Worm (Caenorhabditis elegans) whole organism, late embryonic: ENCODE results near the gene sfa-1.
"Not testable (repeated sequence)": the region's sequence is repeated elsewhere in the genome, so short reads cannot be mapped to it uniquely, and the experiment has no call there.

ENCODE experiments used
- F13H6.1 ChIP-seq: sonication (generic microtip); optimal IDR thresholded peaks from 2 replicates; lab custom pipeline; 2016; ENCODE audit warnings: missing genetic modification characterization, missing compliant biosample characterization
- K02D7.2 ChIP-seq: sonication (generic microtip); optimal IDR thresholded peaks from 2 replicates; lab custom pipeline; 2017; ENCODE audit warnings: mild to moderate bottlenecking, missing genetic modification characterization, missing compliant biosample characterization
- Y22D7AL.16 ChIP-seq: sonication (generic microtip); optimal IDR thresholded peaks from 2 replicates; lab custom pipeline; 2016; ENCODE audit warnings: missing genetic modification characterization, missing compliant biosample characterization
- ama-1 ChIP-seq: fragments of 150-350 bp; optimal IDR thresholded peaks from 2 replicates; lab custom pipeline; 2014
- ceh-19 ChIP-seq: fragments of 200-800 bp; sonication (Bioruptor generic); optimal IDR thresholded peaks from 2 replicates; lab custom pipeline; 2018; ENCODE audit warnings: mild to moderate bottlenecking, missing genetic modification characterization, missing compliant biosample characterization
- ceh-22 ChIP-seq: sonication (generic microtip); optimal IDR thresholded peaks from 2 replicates; lab custom pipeline; 2017; ENCODE audit warnings: missing biosample characterization, missing genetic modification characterization
- ceh-24 ChIP-seq: sonication (generic microtip); optimal IDR thresholded peaks from 2 replicates; lab custom pipeline; 2016; ENCODE audit warnings: mild to moderate bottlenecking, missing genetic modification characterization, missing compliant biosample characterization
- ceh-30 ChIP-seq: fragments of 150-350 bp; optimal IDR thresholded peaks from 2 replicates; lab custom pipeline; 2014; ENCODE audit warnings: missing biosample characterization, missing genetic modification characterization
- ceh-31 ChIP-seq: sonication (generic microtip); optimal IDR thresholded peaks from 2 replicates; lab custom pipeline; 2016; ENCODE audit warnings: missing genetic modification characterization, missing compliant biosample characterization
- ceh-34 ChIP-seq: sonication (generic microtip); optimal IDR thresholded peaks from 2 replicates; lab custom pipeline; 2016; ENCODE audit warnings: mild to moderate bottlenecking, missing genetic modification characterization, missing compliant biosample characterization
- ceh-45 ChIP-seq: fragments of 200-800 bp; sonication (Bioruptor generic); IDR thresholded peaks from 2 replicates; pipeline ENCODE4 v1.3.6; 2022; ENCODE audit warnings: missing genetic modification reagents, missing genetic modification characterization, missing compliant biosample characterization
- ceh-48 ChIP-seq: sonication (generic microtip); optimal IDR thresholded peaks from 2 replicates; lab custom pipeline; 2016; ENCODE audit warnings: missing genetic modification characterization, inconsistent platforms, missing compliant biosample characterization
- ceh-6 ChIP-seq: fragments of 200-800 bp; sonication (Bioruptor generic); optimal IDR thresholded peaks from 2 replicates; lab custom pipeline; 2018; ENCODE audit warnings: mild to moderate bottlenecking, missing genetic modification characterization, missing compliant biosample characterization
- dve-1 ChIP-seq: sonication (generic microtip); optimal IDR thresholded peaks from 2 replicates; lab custom pipeline; 2017; ENCODE audit warnings: antibody characterized with exemption, mild to moderate bottlenecking, missing genetic modification characterization, missing compliant biosample characterization
- elt-2 ChIP-seq: sonication (generic microtip); optimal IDR thresholded peaks from 2 replicates; lab custom pipeline; 2016; ENCODE audit warnings: missing genetic modification reagents, missing genetic modification characterization, missing compliant biosample characterization
- fax-1 ChIP-seq: sonication (generic microtip); optimal IDR thresholded peaks from 2 replicates; lab custom pipeline; 2016; ENCODE audit warnings: missing genotype, missing genetic modification characterization, missing compliant biosample characterization
- gmeb-2 ChIP-seq: sonication (generic microtip); optimal IDR thresholded peaks from 2 replicates; lab custom pipeline; 2016; ENCODE audit warnings: missing genetic modification characterization, inconsistent platforms, missing compliant biosample characterization
- lim-6 ChIP-seq: sonication (generic microtip); optimal IDR thresholded peaks from 2 replicates; lab custom pipeline; 2016; ENCODE audit warnings: missing genetic modification characterization, missing compliant biosample characterization
- lin-11 ChIP-seq: fragments of 200-800 bp; sonication (Bioruptor generic); optimal IDR thresholded peaks from 2 replicates; lab custom pipeline; 2018; ENCODE audit warnings: mild to moderate bottlenecking, missing genetic modification characterization, missing compliant biosample characterization
- nhr-11 ChIP-seq: fragments of 150-350 bp; optimal IDR thresholded peaks from 2 replicates; lab custom pipeline; 2014; ENCODE audit warnings: missing biosample characterization, missing genetic modification characterization
- nhr-232 ChIP-seq: sonication (generic microtip); optimal IDR thresholded peaks from 2 replicates; lab custom pipeline; 2016; ENCODE audit warnings: missing genetic modification characterization, missing compliant biosample characterization
- pag-3 ChIP-seq: sonication (generic microtip); optimal IDR thresholded peaks from 2 replicates; lab custom pipeline; 2016; ENCODE audit warnings: missing compliant biosample characterization, missing genetic modification characterization, borderline replicate concordance
- pax-1 ChIP-seq: fragments of 150-350 bp; optimal IDR thresholded peaks from 2 replicates; lab custom pipeline; 2014; ENCODE audit warnings: missing biosample characterization, missing genetic modification characterization
- pha-2 ChIP-seq: sonication (generic microtip); optimal IDR thresholded peaks from 2 replicates; lab custom pipeline; 2017; ENCODE audit warnings: mild to moderate bottlenecking, missing genetic modification characterization, missing compliant biosample characterization
- pha-4 ChIP-seq: fragments of 150-350 bp; optimal IDR thresholded peaks from 2 replicates; lab custom pipeline; 2018; ENCODE audit warnings: missing biosample characterization, missing genetic modification reagents, missing genetic modification characterization
- pros-1 ChIP-seq: fragments of 150-350 bp; optimal IDR thresholded peaks from 2 replicates; lab custom pipeline; 2014; ENCODE audit warnings: missing biosample characterization, missing genetic modification reagents, missing genetic modification characterization
- ref-2 ChIP-seq: sonication (generic microtip); optimal IDR thresholded peaks from 2 replicates; lab custom pipeline; 2016; ENCODE audit warnings: missing genetic modification characterization, missing compliant biosample characterization
- sox-4 ChIP-seq: sonication (generic microtip); optimal IDR thresholded peaks from 2 replicates; lab custom pipeline; 2017; ENCODE audit warnings: mild to moderate bottlenecking, missing genetic modification characterization, inconsistent platforms, missing compliant biosample characterization
- syd-9 ChIP-seq: sonication (generic microtip); optimal IDR thresholded peaks from 2 replicates; lab custom pipeline; 2016; ENCODE audit warnings: mild to moderate bottlenecking, missing genetic modification characterization, moderate library complexity, missing compliant biosample characterization
- tbx-2 ChIP-seq: sonication (generic microtip); optimal IDR thresholded peaks from 2 replicates; lab custom pipeline; 2016; ENCODE audit warnings: missing genetic modification characterization, missing compliant biosample characterization
- tbx-7 ChIP-seq: sonication (generic microtip); optimal IDR thresholded peaks from 2 replicates; lab custom pipeline; 2016; ENCODE audit warnings: missing genotype, missing genetic modification characterization, missing compliant biosample characterization
- unc-3 ChIP-seq, 2 experiments: fragments of 200-800 bp in 1 of 2; sonication (Bioruptor generic) in 1 of 2; sonication (generic microtip) in 1 of 2; conservative IDR thresholded peaks in 1 of 2; optimal IDR thresholded peaks in 1 of 2; 2 replicates each; pipeline versions ENCODE4 v1.3.6 to Lab custom; 2016 to 2022; ENCODE audit warnings: missing compliant biosample characterization in 2 of 2, missing genetic modification characterization in 2 of 2, missing genetic modification reagents in 1 of 2
- unc-86 ChIP-seq: sonication (generic microtip); optimal IDR thresholded peaks from 2 replicates; lab custom pipeline; 2016; ENCODE audit warnings: missing genetic modification characterization, missing compliant biosample characterization

Gene sfa-1

DNA sequence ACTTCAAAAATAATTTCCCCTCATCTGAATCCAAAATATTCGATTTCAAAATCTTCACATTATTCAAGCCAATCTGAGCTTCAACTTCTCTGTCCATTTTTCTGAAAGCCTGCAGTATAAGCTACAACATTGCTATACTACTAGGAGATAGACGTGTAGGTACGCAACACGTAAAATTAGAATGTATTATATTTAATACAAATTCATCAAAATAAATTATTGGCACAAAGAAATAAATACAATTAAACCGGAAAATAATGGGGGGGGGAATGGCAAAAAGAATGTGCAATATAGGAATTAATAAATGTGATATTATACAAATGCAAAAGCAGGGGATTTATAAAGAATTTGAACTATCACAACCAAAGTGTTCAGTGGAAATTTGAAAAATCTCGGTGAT is 32.1 kb downstream of the sfa-1 start, which contains the start of gene Y116A8C.25:
Gene Y116A8C.25, minus strand, starts transcription at position 101 of the 400 bp plus-strand sequence.
- no peak for TF ChIP-seq pha-2 (tag; lab: Kevin White, UChicago)
- TF ChIP-seq fax-1: no peak
- TF ChIP-seq pax-1 (tag; lab: Kevin White, UChicago): no peak
- TF ChIP-seq K02D7.2 (tag; lab: Kevin White, UChicago): no peak
- no peak for TF ChIP-seq ceh-24 (tag; lab: Kevin White, UChicago)
- TF ChIP-seq pha-4 (tag; lab: Kevin White, UChicago): no peak
- no peak for TF ChIP-seq ref-2 (tag; lab: Kevin White, UChicago)
- no peak for TF ChIP-seq ceh-30 (tag; lab: Kevin White, UChicago)
- no peak for TF ChIP-seq pros-1 (tag; lab: Kevin White, UChicago)
- no peak for TF ChIP-seq elt-2
- TF ChIP-seq Y22D7AL.16 (tag; lab: Kevin White, UChicago): no peak
- no peak for TF ChIP-seq pag-3 (tag; lab: Kevin White, UChicago)
- no peak for TF ChIP-seq unc-86
- TF ChIP-seq sox-4: no peak
- no peak for TF ChIP-seq ama-1 (lab: Kevin White, UChicago)
- no peak for TF ChIP-seq ceh-19
- no peak for TF ChIP-seq syd-9
- no peak for TF ChIP-seq ceh-45 (GFP tag; lab: Robert Waterston, UW)
- TF ChIP-seq lim-6: no peak

DNA sequence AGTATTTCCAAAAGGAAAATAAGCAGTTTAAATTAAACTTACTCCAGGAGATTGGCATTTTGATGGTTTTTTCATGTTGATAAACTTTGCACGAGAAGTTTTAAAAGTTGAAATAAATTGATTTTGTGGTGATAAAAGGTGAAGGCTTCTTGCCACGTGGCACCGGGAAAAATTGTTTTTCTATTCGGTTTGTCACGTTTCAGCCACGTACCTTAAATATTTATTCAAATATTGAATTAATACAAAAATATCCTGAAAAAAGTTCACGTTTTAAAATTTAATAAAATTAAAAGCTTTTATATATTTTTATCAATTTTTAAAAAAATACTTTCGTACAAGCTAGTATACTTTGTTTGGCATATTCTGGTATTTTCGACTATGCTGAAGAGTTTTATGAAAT is 40.0 kb downstream of the sfa-1 start, which contains the start of gene Y116A8C.24:
Gene Y116A8C.24, minus strand, starts transcription at position 101 of the 400 bp plus-strand sequence.
- not testable (repeated sequence) for TF ChIP-seq lin-11, ceh-48, F13H6.1 (tag; lab: Kevin White, UChicago)

- not testable (repeated sequence) for TF ChIP-seq Y22D7AL.16, ceh-24, ceh-34 (tag; lab: Kevin White, UChicago)
These were observed 45.8 kb downstream of the sfa-1 start, which contains the start of gene Y116A8C.465 for ce11 chrIV:17064937-17065336. Gene Y116A8C.465 (plus strand): TSS chrIV:17065237.

- not testable (repeated sequence) for TF ChIP-seq lim-6; gmeb-2 (tag; lab: Kevin White, UChicago); ceh-31 (tag; lab: Kevin White, UChicago)
These were observed 47.1 kb downstream of the sfa-1 start, which contains the start of gene Y116A8C.467 for ce11 chrIV:17063700-17064099. Gene Y116A8C.467 (minus strand): TSS chrIV:17063800.

DNA sequence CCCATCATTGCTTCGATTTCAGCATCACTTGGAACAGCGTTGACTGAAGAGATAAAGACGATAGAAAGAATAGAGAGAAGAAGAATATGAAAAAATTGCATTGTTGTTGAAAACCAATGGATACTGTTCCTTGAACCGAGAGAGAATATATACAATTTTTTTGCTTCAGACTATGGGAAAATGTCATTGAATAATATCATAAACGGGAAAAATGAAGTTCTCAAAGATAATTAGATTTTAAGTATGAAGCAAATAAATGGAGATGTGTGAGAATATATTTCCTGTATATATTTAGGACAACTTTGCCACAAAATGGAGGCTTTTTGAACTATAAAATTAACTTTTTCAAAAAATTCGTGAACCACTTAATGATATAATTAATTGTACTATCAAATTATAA is 52.7 kb downstream of the sfa-1 start, which contains the start of gene Y116A8C.44:
Gene Y116A8C.44, minus strand, starts transcription at position 101 of the 400 bp plus-strand sequence.
- no peak for TF ChIP-seq lin-11 (tag; lab: Kevin White, UChicago)
- no peak for TF ChIP-seq pros-1 (tag; lab: Kevin White, UChicago)
- TF ChIP-seq unc-86: no peak
- TF ChIP-seq ceh-22 (tag; lab: Kevin White, UChicago): no peak
- no peak for TF ChIP-seq gmeb-2 (tag; lab: Kevin White, UChicago)
- TF ChIP-seq unc-3 (GFP tag; conservative IDR thresholded peaks at IDR 0.05; lab: Robert Waterston, UW): no peak
- no peak for TF ChIP-seq unc-3 (tag; optimal IDR thresholded peaks at IDR 0.05; lab: Kevin White, UChicago)
- TF ChIP-seq dve-1 (tag; lab: Kevin White, UChicago): no peak
- no peak for TF ChIP-seq tbx-7 (tag; lab: Kevin White, UChicago)
- TF ChIP-seq pha-2 (tag; lab: Kevin White, UChicago): no peak
- no peak for TF ChIP-seq nhr-11 (tag; lab: Kevin White, UChicago)
- TF ChIP-seq nhr-232 (tag; lab: Kevin White, UChicago): no peak
- TF ChIP-seq tbx-2 (tag; lab: Kevin White, UChicago): no peak
- no peak for TF ChIP-seq syd-9
- TF ChIP-seq ceh-6 (GFP tag; lab: Kevin White, UChicago): no peak
